Fruit fly (Drosophila melanogaster): ENCODE data around the gene CG4194.

CG4194 gene

DNA sequence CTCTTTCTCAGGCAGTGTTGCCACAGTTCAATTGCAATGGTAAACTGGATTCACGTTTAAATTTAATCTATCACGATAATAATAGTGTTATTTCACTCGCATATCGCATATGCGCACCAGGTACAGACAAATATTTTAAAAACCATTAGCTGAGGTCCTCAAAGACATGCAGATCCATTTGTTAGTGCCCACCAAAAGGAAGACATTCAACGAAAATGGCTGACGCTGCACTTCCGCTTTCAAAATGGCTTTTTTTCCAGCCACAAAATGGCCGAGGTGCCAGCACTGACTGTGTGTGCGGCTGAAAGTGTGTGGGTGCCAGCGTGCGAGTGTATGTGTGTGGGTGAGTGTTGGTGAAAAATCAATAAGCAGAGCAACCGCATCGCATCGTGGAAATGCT is 7.3 kb upstream of the CG4194 start (continued):
- TF ChIP-seq sc (optimal IDR thresholded peaks at IDR 0.05) (no peak), sc (GFP tag; optimal IDR thresholded peaks at IDR 0.05) (no peak), grn (GFP tag; optimal IDR thresholded peaks at IDR 0.05) (no peak), unpg (GFP tag; optimal IDR thresholded peaks at IDR 0.05) (peak; percentile 56), CG30431 (GFP tag; optimal IDR thresholded peaks at IDR 0.05) (no peak), ftz-f1 (GFP tag; optimal IDR thresholded peaks at IDR 0.05) (no peak), seq (GFP tag; IDR thresholded peaks at IDR 0.05) (no peak), CG2712 (tag; optimal IDR thresholded peaks at IDR 0.05) (peak; percentile 60), Jarid2 (GFP tag; optimal IDR thresholded peaks at IDR 0.05) (peak; percentile 17), CG1602 (GFP tag; optimal IDR thresholded peaks at IDR 0.05) (no peak), chif (GFP tag; optimal IDR thresholded peaks at IDR 0.05) (no peak), CG17385 (GFP tag; optimal IDR thresholded peaks at IDR 0.05) (peak; percentile 65), CG18476 (GFP tag; optimal IDR thresholded peaks at IDR 0.05) (no peak), CG8089 (GFP tag; optimal IDR thresholded peaks at IDR 0.05) (no peak), Camta (GFP tag; optimal IDR thresholded peaks at IDR 0.05) (no peak), CG13123 (GFP tag; optimal IDR thresholded peaks at IDR 0.05) (no peak), pb (GFP tag; optimal IDR thresholded peaks at IDR 0.05) (peak; percentile 23), Hr3 (GFP tag; optimal IDR thresholded peaks at IDR 0.05) (no peak), hkb (optimal IDR thresholded peaks at IDR 0.05) (no peak), hkb (GFP tag; IDR thresholded peaks at IDR 0.05) (no peak; the same call in 1 of the 2 replicates), sna (GFP tag; IDR thresholded peaks at IDR 0.05; ENCODE audit: partially characterized antibody) (no peak), klu (GFP tag; IDR thresholded peaks at IDR 0.05) (no peak), bigmax (GFP tag; optimal IDR thresholded peaks at IDR 0.05) (no peak), Oli (tag; optimal IDR thresholded peaks at IDR 0.05) (peak; percentile 21), CG12071 (GFP tag; optimal IDR thresholded peaks at IDR 0.05) (peak; percentile 46), CG17328 (GFP tag; IDR thresholded peaks at IDR 0.05) (0 out of 2 replicates have a peak, but pooled peaks have one; percentile 15), eyg (GFP tag; optimal IDR thresholded peaks at IDR 0.05) (peak; percentile 30), CG17359 (tag; optimal IDR thresholded peaks at IDR 0.05) (peak; percentile 49), CG12104 (GFP tag; optimal IDR thresholded peaks at IDR 0.05) (peak; percentile 47), pum (GFP tag; optimal IDR thresholded peaks at IDR 0.05) (no peak), D19B (GFP tag; optimal IDR thresholded peaks at IDR 0.05) (no peak), Oaz (GFP tag; IDR thresholded peaks at IDR 0.05) (no peak), CG12155 (GFP tag; optimal IDR thresholded peaks at IDR 0.05) (no peak), CG4282 (GFP tag; optimal IDR thresholded peaks at IDR 0.05) (no peak), br (optimal IDR thresholded peaks at IDR 0.05) (no peak), peb (GFP tag; IDR thresholded peaks at IDR 0.05) (no peak)

DNA sequence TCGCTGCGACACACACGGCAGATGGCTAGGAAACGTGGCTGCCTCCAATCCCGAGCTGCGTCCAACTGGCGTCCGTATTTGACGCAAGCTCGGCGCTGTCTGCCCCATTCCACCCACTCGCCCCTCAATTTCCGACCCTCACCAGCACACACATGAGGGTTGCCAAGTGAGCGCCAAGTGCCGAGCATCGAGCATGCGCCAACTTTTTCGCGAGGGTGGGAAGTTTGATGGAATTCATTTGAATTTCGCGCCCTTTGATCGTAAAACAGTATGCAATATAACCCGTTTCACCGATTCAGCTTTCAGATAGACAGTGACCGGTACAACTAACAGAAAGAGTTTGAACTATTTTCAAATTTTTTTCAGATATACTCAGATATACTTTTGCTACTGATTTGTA is 6.5 kb upstream of the CG4194 start, which contains the start of gene Sik2:
TSS of gene Sik2 (minus strand) at position 67 of the 400 bp plus-strand sequence.
- TF ChIP-seq CG12071 (GFP tag; optimal IDR thresholded peaks at IDR 0.05) (no peak), Dp (GFP tag; optimal IDR thresholded peaks at IDR 0.05) (peak; percentile 48), CG13296 (GFP tag; optimal IDR thresholded peaks at IDR 0.05) (no peak), ewg (GFP tag; optimal IDR thresholded peaks at IDR 0.05) (peak; percentile 88), Stat92E (GFP tag; optimal IDR thresholded peaks at IDR 0.05) (no peak), Deaf1 (tag; optimal IDR thresholded peaks at IDR 0.05) (peak; percentile 18), shn (GFP tag; optimal IDR thresholded peaks at IDR 0.05) (no peak), crol (GFP tag; IDR thresholded peaks at IDR 0.05) (0 out of 2 replicates have a peak, but pooled peaks have one; percentile 41), CG10366 (GFP tag; IDR thresholded peaks at IDR 0.05) (no peak), NFAT (GFP tag; IDR thresholded peaks at IDR 0.05) (no peak), MESR4 (GFP tag; optimal IDR thresholded peaks at IDR 0.05) (no peak), CG32532 (GFP tag; IDR thresholded peaks at IDR 0.05) (peak; percentile 17; the same call in 1 of the 2 replicates), Xrp1 (GFP tag; IDR thresholded peaks at IDR 0.05) (no peak), HHEX (GFP tag; optimal IDR thresholded peaks at IDR 0.05) (no peak), sr (GFP tag; IDR thresholded peaks at IDR 0.05) (0 out of 3 replicates have a peak, but pooled peaks have one; percentile 19), E2f2 (GFP tag; IDR thresholded peaks at IDR 0.05) (peak; percentile 66), CG12104 (GFP tag; optimal IDR thresholded peaks at IDR 0.05) (no peak), Med (GFP tag) (peak; percentile 63), crp (GFP tag; optimal IDR thresholded peaks at IDR 0.05) (no peak), Spps (tag; optimal IDR thresholded peaks at IDR 0.05) (no peak)
